Fruit fly (Drosophila melanogaster): ENCODE results near the gene Sgsh.

DNA sequence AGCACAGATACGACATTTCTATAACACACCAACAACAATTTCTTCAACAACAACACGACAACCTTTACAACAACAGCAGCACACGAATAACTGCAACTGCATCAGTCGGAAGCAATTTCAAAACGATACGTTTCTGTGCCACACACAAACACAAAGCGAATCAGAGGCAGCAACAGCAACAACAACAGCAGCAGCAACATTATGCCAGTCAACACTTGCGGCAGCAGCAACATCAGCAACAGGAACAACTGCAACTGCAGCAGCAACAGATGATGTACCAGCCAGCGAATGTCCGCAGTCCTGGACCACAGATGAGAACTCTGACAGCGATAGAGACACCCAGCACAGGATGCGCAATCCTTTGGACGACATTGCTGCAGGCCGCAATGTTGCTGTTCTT, 34.6 kb upstream of the Sgsh start:
- TF ChIP-seq usp (GFP tag; optimal IDR thresholded peaks at IDR 0.05) (no peak), Dll (optimal IDR thresholded peaks at IDR 0.05) (no peak), CG8478 (optimal IDR thresholded peaks at IDR 0.05) (no peak)
